Worm (Caenorhabditis elegans) whole organism, L2 larva: ENCODE data around the gene T23F11.11.
A peak's percentile ranks its signal among the peaks of the same experiment; 100 is the strongest.

Source experiments
- C34F6.9 ChIP-seq: fragments of 150-350 bp; optimal IDR thresholded peaks from 2 replicates; lab custom pipeline; 2014; ENCODE audit warnings: missing biosample characterization, missing genetic modification characterization
- R02D3.7 ChIP-seq: fragments of 150-350 bp; optimal IDR thresholded peaks from 2 replicates; lab custom pipeline; 2014; ENCODE audit warnings: missing biosample characterization, missing genetic modification characterization
- ZK546.5 ChIP-seq: sonication (generic microtip); optimal IDR thresholded peaks from 2 replicates; lab custom pipeline; 2017; ENCODE audit warnings: missing biosample characterization, missing genetic modification characterization
- alr-1 ChIP-seq: fragments of 150-350 bp; optimal IDR thresholded peaks from 2 replicates; lab custom pipeline; 2014; ENCODE audit warnings: missing biosample characterization, missing genetic modification characterization
- aly-2 ChIP-seq: fragments of 150-350 bp; optimal IDR thresholded peaks from 2 replicates; lab custom pipeline; 2014; ENCODE audit warnings: missing biosample characterization, missing genetic modification characterization
- blmp-1 ChIP-seq: sonication (generic microtip); optimal IDR thresholded peaks from 2 replicates; lab custom pipeline; 2017; ENCODE audit warnings: missing genetic modification characterization, mild to moderate bottlenecking, missing compliant biosample characterization, antibody characterized with exemption, moderate library complexity; ENCODE audit not compliant: insufficient read depth
- ceh-16 ChIP-seq: fragments of 150-350 bp; optimal IDR thresholded peaks from 2 replicates; lab custom pipeline; 2014; ENCODE audit warnings: missing biosample characterization, missing genetic modification characterization
- crh-2 ChIP-seq: sonication (generic microtip); optimal IDR thresholded peaks from 2 replicates; lab custom pipeline; 2017; ENCODE audit warnings: missing biosample characterization, missing genetic modification characterization
- dmd-4 ChIP-seq: sonication (generic microtip); optimal IDR thresholded peaks from 2 replicates; lab custom pipeline; 2017; ENCODE audit warnings: missing biosample characterization, missing genetic modification characterization
- elt-1 ChIP-seq: fragments of 150-350 bp; optimal IDR thresholded peaks from 2 replicates; lab custom pipeline; 2014; ENCODE audit warnings: missing biosample characterization, missing genetic modification characterization
- elt-3 ChIP-seq: sonication (generic microtip); optimal IDR thresholded peaks from 2 replicates; lab custom pipeline; 2017; ENCODE audit warnings: missing biosample characterization, missing genetic modification characterization
- fos-1 ChIP-seq: fragments of 150-350 bp; optimal IDR thresholded peaks from 2 replicates; lab custom pipeline; 2014; ENCODE audit warnings: missing biosample characterization, missing genetic modification characterization
- gmeb-1 ChIP-seq: fragments of 150-350 bp; optimal IDR thresholded peaks from 2 replicates; lab custom pipeline; 2014; ENCODE audit warnings: missing biosample characterization, missing genetic modification characterization
- lin-11 ChIP-seq: fragments of 150-350 bp; sonication (generic microtip); optimal IDR thresholded peaks from 2 replicates; lab custom pipeline; 2014; ENCODE audit warnings: missing biosample characterization, missing genetic modification characterization, inconsistent platforms, mixed read lengths
- lin-39 ChIP-seq: fragments of 150-350 bp; optimal IDR thresholded peaks from 2 replicates; lab custom pipeline; 2014; ENCODE audit warnings: missing biosample characterization, missing genetic modification reagents, missing genetic modification characterization
- lsy-2 ChIP-seq, 2 experiments: fragments of 150-350 bp in 1 of 2; sonication (generic microtip) in 1 of 2; optimal IDR thresholded peaks; 2 replicates each; lab custom pipeline; 2014 to 2017; ENCODE audit warnings: missing biosample characterization in 2 of 2, missing genetic modification characterization in 2 of 2
- mbf-1 ChIP-seq: sonication (generic microtip); optimal IDR thresholded peaks from 2 replicates; lab custom pipeline; 2017; ENCODE audit warnings: missing biosample characterization, missing genetic modification characterization
- mdl-1 ChIP-seq, 2 experiments: fragments of 150-350 bp in 1 of 2; sonication (generic microtip) in 1 of 2; optimal IDR thresholded peaks; 2 replicates each; lab custom pipeline; 2017; ENCODE audit warnings: missing biosample characterization in 2 of 2, missing genetic modification characterization in 2 of 2
- nhr-10 ChIP-seq: sonication (generic microtip); optimal IDR thresholded peaks from 2 replicates; lab custom pipeline; 2017; ENCODE audit warnings: missing biosample characterization, missing genetic modification characterization
- nhr-11 ChIP-seq: fragments of 150-350 bp; optimal IDR thresholded peaks from 2 replicates; lab custom pipeline; 2014; ENCODE audit warnings: missing biosample characterization, missing genetic modification characterization
- nhr-12 ChIP-seq: fragments of 150-350 bp; optimal IDR thresholded peaks from 2 replicates; lab custom pipeline; 2014; ENCODE audit warnings: missing biosample characterization, missing genetic modification characterization
- nhr-21 ChIP-seq: fragments of 150-350 bp; optimal IDR thresholded peaks from 2 replicates; lab custom pipeline; 2014; ENCODE audit warnings: missing biosample characterization, missing genetic modification characterization
- nhr-23 ChIP-seq: fragments of 150-350 bp; optimal IDR thresholded peaks from 2 replicates; lab custom pipeline; 2014; ENCODE audit warnings: missing biosample characterization, missing genetic modification reagents, missing genetic modification characterization
- nhr-237 ChIP-seq: fragments of 150-350 bp; optimal IDR thresholded peaks from 2 replicates; lab custom pipeline; 2014; ENCODE audit warnings: missing biosample characterization, missing genetic modification characterization
- nhr-6 ChIP-seq: fragments of 150-350 bp; optimal IDR thresholded peaks from 2 replicates; lab custom pipeline; 2014; ENCODE audit warnings: missing biosample characterization, missing genetic modification characterization
- peb-1 ChIP-seq: fragments of 150-350 bp; optimal IDR thresholded peaks from 2 replicates; lab custom pipeline; 2014; ENCODE audit warnings: missing biosample characterization, missing genetic modification characterization
- sem-4 ChIP-seq: fragments of 150-350 bp; optimal IDR thresholded peaks from 2 replicates; lab custom pipeline; 2014; ENCODE audit warnings: missing biosample characterization, missing genetic modification reagents, missing genetic modification characterization
- skn-1 ChIP-seq: sonication (generic microtip); optimal IDR thresholded peaks from 2 replicates; lab custom pipeline; 2017; ENCODE audit warnings: missing biosample characterization, missing genetic modification characterization
- sma-3 ChIP-seq: sonication (generic microtip); optimal IDR thresholded peaks from 2 replicates; lab custom pipeline; 2016; ENCODE audit warnings: missing genetic modification reagents, missing genetic modification characterization, missing compliant biosample characterization
- sma-9 ChIP-seq, 2 experiments: fragments of 150-350 bp in 1 of 2; sonication (generic microtip) in 1 of 2; optimal IDR thresholded peaks; 2 replicates each; lab custom pipeline; 2014 to 2016; ENCODE audit warnings: missing genetic modification characterization in 2 of 2, mild to moderate bottlenecking in 1 of 2, missing biosample characterization in 1 of 2, missing compliant biosample characterization in 1 of 2, missing genetic modification reagents in 1 of 2, moderate library complexity in 1 of 2
- snpc-4 ChIP-seq: fragments of 150-350 bp; optimal IDR thresholded peaks from 2 replicates; lab custom pipeline; 2014; ENCODE audit warnings: missing biosample characterization, missing genetic modification characterization
- unc-62 ChIP-seq: fragments of 150-350 bp; optimal IDR thresholded peaks from 2 replicates; lab custom pipeline; 2014; ENCODE audit warnings: missing biosample characterization, missing genetic modification reagents, missing genetic modification characterization
- ztf-1 ChIP-seq: fragments of 200-800 bp; sonication (Bioruptor generic); conservative IDR thresholded peaks from 2 replicates; pipeline ENCODE4 v1.3.6; 2022; ENCODE audit warnings: missing genetic modification characterization, missing compliant biosample characterization
- ztf-11 ChIP-seq: sonication (generic microtip); optimal IDR thresholded peaks from 2 replicates; lab custom pipeline; 2017; ENCODE audit warnings: missing biosample characterization, missing genetic modification characterization
- ztf-4 ChIP-seq: fragments of 150-350 bp; optimal IDR thresholded peaks from 2 replicates; lab custom pipeline; 2014; ENCODE audit warnings: missing biosample characterization, missing genetic modification characterization

Gene T23F11.11

DNA sequence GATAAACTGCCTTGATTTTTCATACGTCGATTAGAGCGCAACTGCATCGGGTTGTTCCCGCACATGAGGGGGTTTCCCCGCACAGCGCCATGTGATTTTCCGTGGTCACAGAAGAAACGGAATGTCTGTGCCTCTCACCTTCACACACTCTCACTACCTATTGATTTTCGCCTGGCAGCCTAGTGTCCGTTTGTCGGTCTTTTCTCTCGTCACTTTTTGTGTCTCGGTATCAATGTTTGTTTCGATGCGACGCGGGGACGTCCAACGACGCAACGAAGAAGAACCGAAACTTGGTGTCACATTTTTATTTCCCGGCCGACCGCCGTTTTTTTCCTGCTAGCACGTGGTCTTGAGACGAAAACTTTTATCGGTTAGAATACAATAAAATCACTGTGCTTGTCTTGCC is 22.0 kb downstream of the T23F11.11 start (continued):
- TF ChIP-seq nhr-11 (tag; lab: Kevin White, UChicago): no peak
- TF ChIP-seq sem-4 (tag; lab: Kevin White, UChicago): peak; percentile 95
- peak; percentile 99 for TF ChIP-seq C34F6.9 (tag; lab: Kevin White, UChicago)
- no peak for TF ChIP-seq R02D3.7
- peak; percentile 92 for TF ChIP-seq crh-2 (tag; lab: Kevin White, UChicago)
- no peak for TF ChIP-seq lin-39 (tag; lab: Kevin White, UChicago)

DNA sequence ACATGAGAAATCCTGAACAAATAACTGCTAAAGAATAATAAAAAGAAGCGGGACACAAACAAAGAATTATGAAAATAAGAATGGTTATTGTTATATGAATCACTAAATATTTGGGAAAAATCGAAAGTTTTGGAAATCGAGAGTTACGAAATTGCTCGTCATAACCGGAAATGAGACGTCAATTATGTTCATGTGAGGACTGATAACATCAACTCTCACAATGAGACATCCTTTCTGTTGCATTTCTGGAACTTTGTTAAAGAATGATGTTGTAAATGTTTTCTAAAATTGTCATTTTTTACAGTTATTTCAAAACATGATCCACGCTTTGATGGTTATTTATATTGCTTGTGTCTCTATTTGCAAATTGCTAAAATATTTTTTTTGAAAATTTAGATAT is 23.5 kb downstream of the T23F11.11 start, which contains the start of gene T23F11.6:
TSS of gene T23F11.6 (minus strand) at position 45 of the 400 bp plus-strand sequence.
- TF ChIP-seq crh-2 (tag; lab: Kevin White, UChicago) (peak; percentile 5), fos-1 (tag; lab: Kevin White, UChicago) (peak; percentile 63), blmp-1 (tag; lab: Kevin White, UChicago) (no peak), unc-62 (no peak), ZK546.5 (tag; lab: Kevin White, UChicago) (no peak), ztf-4 (tag; lab: Kevin White, UChicago) (no peak)

DNA sequence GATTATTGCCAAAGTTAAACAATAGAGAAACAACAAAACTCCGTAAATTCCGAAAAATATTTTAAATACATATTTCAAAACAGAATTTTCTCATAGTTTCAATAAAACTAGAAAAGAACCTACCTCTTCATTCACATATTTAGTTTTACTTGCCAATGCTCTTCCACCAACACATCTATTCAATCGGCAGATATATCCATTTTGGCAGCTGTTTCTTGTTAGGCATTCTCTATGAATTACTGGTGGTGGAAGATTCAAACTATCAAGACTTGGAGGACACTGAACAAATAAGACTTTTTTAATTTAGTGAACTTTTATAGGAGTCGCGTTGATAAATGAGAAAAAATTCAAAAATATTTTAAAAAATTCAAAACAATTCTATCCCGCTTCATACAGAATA is 24.1 kb downstream of the T23F11.11 start:
- TF ChIP-seq nhr-23 (tag; lab: Kevin White, UChicago): no peak
- TF ChIP-seq lin-11 (tag; lab: Kevin White, UChicago): no peak
- no peak for TF ChIP-seq peb-1
- TF ChIP-seq snpc-4 (tag; lab: Kevin White, UChicago): no peak
- no peak for TF ChIP-seq nhr-11 (tag; lab: Kevin White, UChicago)
- TF ChIP-seq alr-1 (tag; lab: Kevin White, UChicago): no peak

DNA sequence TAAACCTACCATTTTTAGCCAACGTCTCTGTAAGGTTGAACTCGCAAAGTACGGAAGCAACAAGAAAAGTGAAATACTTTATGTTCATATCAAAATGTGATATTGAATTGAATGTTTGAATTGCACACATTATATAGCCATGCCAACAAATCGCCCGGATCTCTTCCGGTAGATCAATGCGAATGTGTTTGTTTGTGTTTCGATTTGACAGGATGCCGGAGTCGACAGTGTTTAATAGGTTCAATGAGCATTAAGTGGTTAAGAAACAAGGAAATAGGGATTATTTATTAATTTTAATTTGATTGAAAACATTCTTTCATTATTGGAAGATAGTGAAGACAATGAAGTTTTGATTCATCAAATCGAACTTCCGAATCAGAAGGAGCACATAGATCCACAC is 25.1 kb downstream of the T23F11.11 start, which contains the start of gene pqn-29:
TSS of gene pqn-29 (minus strand) at position 101 of the 400 bp plus-strand sequence.
- no peak for TF ChIP-seq mdl-1 (tag; optimal IDR thresholded peaks at IDR 0.05; lab: Kevin White, UChicago)

DNA sequence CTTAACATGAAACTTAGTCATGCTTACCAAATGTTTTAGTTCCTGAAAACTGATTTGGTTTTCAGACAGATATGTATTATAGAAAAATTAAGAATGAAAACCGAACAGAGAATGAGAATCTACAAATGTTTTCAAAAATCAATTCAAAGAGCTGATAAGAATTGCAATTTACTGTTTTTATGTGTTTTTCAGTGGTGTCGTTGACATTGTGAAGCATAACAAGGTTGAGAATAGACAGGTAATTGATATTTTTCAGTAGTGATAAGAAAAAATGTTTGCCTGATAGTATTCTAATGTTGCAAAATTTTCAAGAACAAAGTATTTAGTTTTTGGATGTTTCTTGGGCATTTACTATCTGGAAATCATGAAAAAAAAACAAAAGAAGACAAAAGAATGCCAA is 28.1 kb downstream of the T23F11.11 start, which contains the start of gene pfas-1:
TSS of gene pfas-1 (minus strand) at position 49 of the 400 bp plus-strand sequence.
- TF ChIP-seq elt-3 (tag; lab: Kevin White, UChicago) (no peak), fos-1 (tag; lab: Kevin White, UChicago) (peak; percentile 77)

DNA sequence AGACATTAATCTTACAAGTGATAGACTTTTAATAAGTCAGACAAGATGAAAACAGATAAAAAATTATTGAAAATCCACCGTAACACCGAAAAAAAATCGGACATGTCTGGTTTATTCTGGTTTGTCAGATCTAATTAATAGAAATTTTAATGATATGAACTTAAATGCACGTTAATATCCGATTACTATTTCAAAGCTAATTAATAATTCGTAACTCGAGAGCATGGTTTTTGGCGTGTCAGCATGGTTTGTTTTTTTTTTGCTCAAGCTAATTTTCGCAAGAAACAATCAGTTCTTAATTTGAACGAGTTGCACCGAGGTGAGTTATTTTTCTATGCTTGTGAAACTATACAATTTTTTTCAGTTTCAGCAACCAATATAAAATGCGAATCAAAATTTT is 36.4 kb downstream of the T23F11.11 start, which contains the start of gene clec-153:
TSS of gene clec-153 (plus strand) at position 301 of the 400 bp plus-strand sequence.
- TF ChIP-seq elt-1 (no peak), ztf-1 (GFP tag; lab: Robert Waterston, UW) (no peak), crh-2 (tag; lab: Kevin White, UChicago) (no peak), sma-9 (GFP tag; optimal IDR thresholded peaks at IDR 0.05; lab: Kevin White, UChicago) (no peak), sma-9 (tag; optimal IDR thresholded peaks at IDR 0.05; lab: Kevin White, UChicago) (no peak), gmeb-1 (tag; lab: Kevin White, UChicago) (no peak), mbf-1 (tag; lab: Kevin White, UChicago) (no peak), aly-2 (tag; lab: Kevin White, UChicago) (no peak), skn-1 (tag; lab: Kevin White, UChicago) (no peak)

DNA sequence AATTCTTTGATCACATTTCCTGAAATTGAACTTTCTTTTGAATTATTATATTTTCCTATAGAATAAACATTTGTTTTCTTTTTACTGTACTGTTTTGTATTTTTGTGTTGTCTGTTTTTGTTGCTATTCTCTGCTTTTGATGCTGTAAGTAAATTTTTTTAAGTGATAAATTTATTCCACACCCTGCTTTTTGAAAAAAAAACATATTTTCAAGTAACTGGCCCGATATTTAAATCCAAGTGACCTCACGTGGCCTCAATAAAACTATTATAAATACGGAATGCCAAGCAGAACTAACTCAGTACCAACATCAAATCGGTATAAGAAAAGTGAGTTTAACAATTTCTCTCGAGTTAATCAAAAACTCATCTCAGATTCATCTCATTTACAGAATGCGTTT is 43.2 kb downstream of the T23F11.11 start, which contains the start of gene clec-151:
TSS of gene clec-151 (plus strand) at position 301 of the 400 bp plus-strand sequence.
- TF ChIP-seq nhr-237 (tag; lab: Kevin White, UChicago): no peak
- TF ChIP-seq nhr-12: no peak
- TF ChIP-seq sma-3: no peak
- no peak for TF ChIP-seq lin-11 (tag; lab: Kevin White, UChicago)
- no peak for TF ChIP-seq nhr-6
- TF ChIP-seq ztf-11: no peak
- TF ChIP-seq R02D3.7: no peak
- TF ChIP-seq dmd-4 (tag; lab: Kevin White, UChicago): no peak
- no peak for TF ChIP-seq lsy-2 (tag; optimal IDR thresholded peaks at IDR 0.05; lab: Kevin White, UChicago)
- no peak for TF ChIP-seq mbf-1 (tag; lab: Kevin White, UChicago)
- no peak for TF ChIP-seq nhr-10 (tag; lab: Kevin White, UChicago)
- TF ChIP-seq skn-1 (tag; lab: Kevin White, UChicago): no peak
- no peak for TF ChIP-seq nhr-21 (tag; lab: Kevin White, UChicago)
- TF ChIP-seq snpc-4 (tag; lab: Kevin White, UChicago): no peak
- no peak for TF ChIP-seq ceh-16 (tag; lab: Kevin White, UChicago)
